Fruit fly (Drosophila melanogaster) whole organism: ENCODE data around the gene CG13675.

Experiments
- Dll ChIP-seq: fragments of >200 bp; optimal IDR thresholded peaks from 2 replicates; lab custom pipeline; 2017
- EcR ChIP-seq, 2 experiments: fragments of >200 bp; optimal IDR thresholded peaks; 2 replicates each; lab custom pipeline; 2017; ENCODE audit warnings: missing biosample characterization in 2 of 2, missing genetic modification characterization in 2 of 2, missing genetic modification reagents in 2 of 2
- pan ChIP-seq: fragments of >200 bp; optimal IDR thresholded peaks from 2 replicates; lab custom pipeline; 2017

dm6 chr3L:8186627-8187396 lies 21.5 kb upstream of the CG13675 start, which contains the start of the genes ERR and Atg18a:
- TF ChIP-seq Dll (no peak), EcR (GFP tag; optimal IDR thresholded peaks at IDR 0.05; lab: Kevin White, UChicago) (no peak), pan (lab: Kevin White, UChicago) (no peak)
